Worm (Caenorhabditis elegans) whole organism, young adult: ENCODE results near the gene C27H5.12.

Experiments used
- aptf-3 ChIP-seq: fragments of 200-800 bp; sonication (Bioruptor generic); IDR thresholded peaks from 2 replicates; pipeline ENCODE4 v1.3.6; 2022; ENCODE audit warnings: missing genetic modification characterization, missing compliant biosample characterization
- cebp-1 ChIP-seq, 2 experiments: fragments of 200-800 bp in 1 of 2; sonication (Bioruptor generic) in 1 of 2; sonication (generic microtip) in 1 of 2; IDR thresholded peaks in 1 of 2; optimal IDR thresholded peaks in 1 of 2; 2 replicates each; pipeline versions ENCODE4 v1.3.6 to Lab custom; 2017 to 2022; ENCODE audit warnings: missing compliant biosample characterization in 2 of 2, missing genetic modification characterization in 2 of 2, mild to moderate bottlenecking in 1 of 2, missing genetic modification reagents in 1 of 2, moderate library complexity in 1 of 2
- ceh-58 ChIP-seq: fragments of 200-800 bp; sonication (Bioruptor generic); IDR thresholded peaks from 2 replicates; pipeline ENCODE4 v1.3.6; 2022; ENCODE audit warnings: missing genetic modification characterization, missing compliant biosample characterization
- efl-1 ChIP-seq: fragments of 150-350 bp; optimal IDR thresholded peaks from 2 replicates; lab custom pipeline; 2014; ENCODE audit warnings: missing biosample characterization, missing genetic modification reagents, missing genetic modification characterization
- nhr-27 ChIP-seq: fragments of 200-800 bp; sonication (Bioruptor generic); optimal IDR thresholded peaks from 2 replicates; lab custom pipeline; 2018; ENCODE audit warnings: mild to moderate bottlenecking, missing genetic modification characterization, moderate library complexity, missing compliant biosample characterization
- pha-4 ChIP-seq: fragments of 150-350 bp; sonication (generic microtip); optimal IDR thresholded peaks from 2 replicates; lab custom pipeline; 2014; ENCODE audit warnings: missing biosample characterization, missing genetic modification reagents, missing genetic modification characterization
- snpc-4 ChIP-seq, 5 experiments: fragments of 150-350 bp in 1 of 5; sonication (generic microtip) in 4 of 5; optimal IDR thresholded peaks; 2 replicates each; lab custom pipeline; 2014 to 2018; ENCODE audit warnings: missing genetic modification characterization in 5 of 5, missing biosample characterization in 3 of 5, antibody characterized with exemption in 2 of 5, mild to moderate bottlenecking in 2 of 5, missing compliant biosample characterization in 2 of 5, missing genotype in 2 of 5, moderate library complexity in 2 of 5, missing genetic modification reagents in 1 of 5

DNA sequence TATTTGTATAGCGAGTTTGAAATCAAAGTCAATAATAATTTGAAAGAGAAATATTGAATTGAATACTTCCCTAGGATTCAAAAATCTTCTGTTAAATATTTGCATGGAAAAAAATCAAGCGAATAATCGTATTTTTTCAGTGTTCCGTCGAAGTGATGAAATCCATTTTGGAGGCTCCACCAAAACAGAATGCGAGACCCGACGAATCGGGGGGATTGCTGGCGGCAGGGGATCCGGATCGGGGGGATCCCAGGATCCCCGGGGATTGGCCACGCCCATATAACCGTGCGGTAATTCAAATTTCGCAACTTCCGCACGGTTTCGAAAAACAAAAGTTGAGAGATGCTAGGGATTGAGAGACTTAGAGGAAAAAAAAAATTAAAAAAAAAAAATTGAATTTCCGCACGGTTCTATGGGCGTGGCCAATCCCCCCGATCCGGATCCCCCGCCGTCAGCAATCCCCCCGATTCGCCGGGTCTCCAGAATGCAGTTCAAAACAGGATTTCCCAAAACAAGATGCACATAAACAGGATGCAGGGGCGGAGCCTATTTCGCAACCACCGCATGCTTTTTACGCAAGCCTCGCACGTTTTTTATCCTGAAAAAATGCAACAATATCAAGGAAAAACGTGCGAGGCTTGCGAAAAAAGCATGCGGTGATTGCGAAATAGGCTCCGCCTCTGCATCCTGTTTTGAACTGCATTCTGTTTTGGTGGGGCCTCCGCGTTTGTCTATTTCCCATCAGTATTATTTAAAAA is 38.6 kb downstream of the C27H5.12 start, which contains the start of gene F10E7.11:
- TF ChIP-seq cebp-1 (GFP tag; IDR thresholded peaks at IDR 0.05; lab: Robert Waterston, UW) (peak; percentile 92), cebp-1 (tag; optimal IDR thresholded peaks at IDR 0.05; lab: Kevin White, UChicago) (peak; percentile 99), efl-1 (GFP tag; lab: Kevin White, UChicago) (no peak), pha-4 (tag; lab: Kevin White, UChicago) (no peak), ceh-58 (GFP tag; lab: Robert Waterston, UW) (no peak), snpc-4 (GFP tag; optimal IDR thresholded peaks at IDR 0.05; lab: Kevin White, UChicago) (no peak), snpc-4 (tag; optimal IDR thresholded peaks at IDR 0.05; lab: Kevin White, UChicago) (peak in 2 of 4 experiments; percentile 33 to 34), nhr-27 (tag; lab: Kevin White, UChicago) (no peak), aptf-3 (GFP tag; lab: Robert Waterston, UW) (no peak)
